Worm (Caenorhabditis elegans) whole organism, mixed stage, embryonic: Measurements from ENCODE around the gene T24E12.12.

Experiments used
- M03D4.4 ChIP-seq: sonication (generic microtip); optimal IDR thresholded peaks from 2 replicates; lab custom pipeline; 2017; ENCODE audit warnings: mild to moderate bottlenecking, missing genetic modification characterization, missing compliant biosample characterization
- bed-3 ChIP-seq: fragments of 200-800 bp; sonication (Bioruptor generic); optimal IDR thresholded peaks from 3 replicates; lab custom pipeline; 2018; ENCODE audit warnings: mild to moderate bottlenecking, missing genetic modification characterization, moderate library complexity, missing compliant biosample characterization
- blmp-1 ChIP-seq: fragments of 150-350 bp; optimal IDR thresholded peaks from 2 replicates; lab custom pipeline; 2014; ENCODE audit warnings: missing biosample characterization, missing genetic modification characterization
- ceh-83 ChIP-seq: fragments of 200-800 bp; sonication (Bioruptor generic); optimal IDR thresholded peaks from 2 replicates; lab custom pipeline; 2018; ENCODE audit warnings: mild to moderate bottlenecking, missing genetic modification characterization, missing compliant biosample characterization
- ces-1 ChIP-seq: fragments of 150-350 bp; optimal IDR thresholded peaks from 2 replicates; lab custom pipeline; 2014; ENCODE audit warnings: missing biosample characterization, missing genetic modification reagents, missing genetic modification characterization
- cnd-1 ChIP-seq: fragments of 200-800 bp; sonication (Bioruptor generic); optimal IDR thresholded peaks from 2 replicates; lab custom pipeline; 2018; ENCODE audit warnings: mild to moderate bottlenecking, missing genetic modification characterization, missing compliant biosample characterization
- drap-1 ChIP-seq: fragments of 200-800 bp; sonication (Bioruptor generic); optimal IDR thresholded peaks from 3 replicates; lab custom pipeline; 2018; ENCODE audit warnings: mild to moderate bottlenecking, missing genetic modification characterization, missing compliant biosample characterization
- elt-3 ChIP-seq: fragments of 150-350 bp; optimal IDR thresholded peaks from 2 replicates; lab custom pipeline; 2014; ENCODE audit warnings: missing biosample characterization, missing genetic modification characterization
- flh-1 ChIP-seq: fragments of 200-800 bp; sonication (Bioruptor generic); optimal IDR thresholded peaks from 2 replicates; lab custom pipeline; 2018; ENCODE audit warnings: mild to moderate bottlenecking, missing genetic modification characterization, moderate library complexity, missing compliant biosample characterization
- ham-2 ChIP-seq: fragments of 200-800 bp; sonication (Bioruptor generic); optimal IDR thresholded peaks from 2 replicates; lab custom pipeline; 2018; ENCODE audit warnings: mild to moderate bottlenecking, missing genetic modification characterization, missing compliant biosample characterization
- hlh-1 ChIP-seq: fragments of 150-350 bp; optimal IDR thresholded peaks from 2 replicates; lab custom pipeline; 2014; ENCODE audit warnings: missing biosample characterization, missing genetic modification reagents, missing genetic modification characterization
- lin-32 ChIP-seq: fragments of 200-800 bp; sonication (Bioruptor generic); optimal IDR thresholded peaks from 2 replicates; lab custom pipeline; 2018; ENCODE audit warnings: mild to moderate bottlenecking, missing genetic modification characterization, missing compliant biosample characterization
- lsy-2 ChIP-seq: fragments of 150-350 bp; optimal IDR thresholded peaks from 2 replicates; lab custom pipeline; 2014; ENCODE audit warnings: missing biosample characterization, missing genetic modification characterization
- mab-5 ChIP-seq: fragments of 150-350 bp; optimal IDR thresholded peaks from 2 replicates; lab custom pipeline; 2014; ENCODE audit warnings: missing biosample characterization, missing genetic modification characterization
- mep-1 ChIP-seq: fragments of 150-350 bp; optimal IDR thresholded peaks from 2 replicates; lab custom pipeline; 2017; ENCODE audit warnings: missing biosample characterization, missing genetic modification reagents, missing genetic modification characterization, inconsistent platforms
- nhr-28 ChIP-seq: fragments of 150-350 bp; optimal IDR thresholded peaks from 2 replicates; lab custom pipeline; 2014; ENCODE audit warnings: missing biosample characterization, missing genetic modification characterization
- pha-4 ChIP-seq: fragments of 150-350 bp; optimal IDR thresholded peaks from 2 replicates; lab custom pipeline; 2018; ENCODE audit warnings: missing biosample characterization, missing genetic modification reagents, missing genetic modification characterization
- sem-2 ChIP-seq: fragments of 200-800 bp; sonication (Bioruptor generic); optimal IDR thresholded peaks from 2 replicates; lab custom pipeline; 2018; ENCODE audit warnings: mild to moderate bottlenecking, missing genetic modification characterization, missing compliant biosample characterization
- tbx-8 ChIP-seq: fragments of 200-800 bp; sonication (Bioruptor generic); optimal IDR thresholded peaks from 2 replicates; lab custom pipeline; 2018; ENCODE audit warnings: mild to moderate bottlenecking, missing genetic modification characterization, moderate library complexity, missing compliant biosample characterization
- unc-120 ChIP-seq: sonication (generic microtip); optimal IDR thresholded peaks from 2 replicates; lab custom pipeline; 2017; ENCODE audit warnings: missing genetic modification characterization, missing compliant biosample characterization; ENCODE audit not compliant: poor library complexity, severe bottlenecking
- unc-39 ChIP-seq: fragments of 150-350 bp; optimal IDR thresholded peaks from 2 replicates; lab custom pipeline; 2014; ENCODE audit warnings: missing biosample characterization, missing genetic modification characterization
- unc-62 ChIP-seq: fragments of 150-350 bp; optimal IDR thresholded peaks from 2 replicates; lab custom pipeline; 2014; ENCODE audit warnings: missing biosample characterization, missing genetic modification reagents, missing genetic modification characterization
- zip-8 ChIP-seq: fragments of 150-350 bp; optimal IDR thresholded peaks from 2 replicates; lab custom pipeline; 2014; ENCODE audit warnings: missing biosample characterization, missing genetic modification characterization
- ztf-11 ChIP-seq: fragments of 150-350 bp; optimal IDR thresholded peaks from 2 replicates; lab custom pipeline; 2014; ENCODE audit warnings: missing biosample characterization, missing genetic modification characterization

T24E12.12 gene

ce11 chrII:3781238-3781637 is 22.1 kb downstream of the T24E12.12 start:
- TF ChIP-seq elt-3 (tag; lab: Kevin White, UChicago) (no peak), blmp-1 (tag; lab: Kevin White, UChicago) (no peak), lin-32 (no peak), pha-4 (no peak), nhr-28 (no peak), zip-8 (tag; lab: Kevin White, UChicago) (no peak), drap-1 (no peak), mab-5 (tag; lab: Kevin White, UChicago) (no peak), cnd-1 (tag; lab: Kevin White, UChicago) (no peak), unc-120 (tag; lab: Kevin White, UChicago) (no peak), tbx-8 (GFP tag; lab: Kevin White, UChicago) (no peak), ceh-83 (GFP tag; lab: Kevin White, UChicago) (no peak), sem-2 (GFP tag; lab: Kevin White, UChicago) (no peak), M03D4.4 (no peak), mep-1 (tag; lab: Kevin White, UChicago) (no peak)

DNA sequence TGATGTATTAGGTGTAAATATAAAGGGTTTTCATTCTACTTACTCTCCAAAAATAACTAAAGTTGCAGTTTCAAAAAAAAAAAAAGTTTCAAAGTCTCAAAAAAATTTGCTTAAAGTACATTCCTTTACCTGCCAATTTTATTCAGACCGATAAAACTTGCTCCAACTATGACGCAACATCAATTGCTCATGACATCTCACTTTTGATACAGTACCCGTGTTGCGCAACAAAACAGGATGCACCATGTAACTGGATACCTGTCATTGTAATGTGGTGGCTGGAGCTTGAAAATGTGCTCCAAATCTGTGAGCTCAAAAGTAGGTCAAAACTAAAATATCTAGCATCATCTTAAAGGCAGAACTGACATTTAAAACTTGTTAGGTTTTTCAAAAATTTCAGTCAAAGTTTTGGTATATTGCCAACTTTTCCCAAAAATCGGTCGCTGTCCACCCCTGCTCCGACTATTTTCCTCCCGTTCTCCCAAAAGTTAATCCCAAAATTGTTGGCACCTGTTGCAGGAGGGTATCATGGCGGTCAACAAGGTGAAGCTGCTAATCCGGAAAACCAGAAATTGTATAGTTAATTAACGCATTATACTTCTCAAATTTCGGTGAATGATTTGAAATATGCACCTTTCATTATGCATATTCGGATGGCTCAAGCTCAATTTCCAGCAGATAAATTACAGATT is 23.4 kb downstream of the T24E12.12 start, which contains the start of gene T24E12.2:
Gene T24E12.2 (plus strand): TSS at position 642 of the 692 bp plus-strand sequence.
- TF ChIP-seq bed-3 (GFP tag; lab: Kevin White, UChicago) (no peak), zip-8 (tag; lab: Kevin White, UChicago) (peak; percentile 99)
- TF ChIP-seq, all 35 proteins: peak for 1

DNA sequence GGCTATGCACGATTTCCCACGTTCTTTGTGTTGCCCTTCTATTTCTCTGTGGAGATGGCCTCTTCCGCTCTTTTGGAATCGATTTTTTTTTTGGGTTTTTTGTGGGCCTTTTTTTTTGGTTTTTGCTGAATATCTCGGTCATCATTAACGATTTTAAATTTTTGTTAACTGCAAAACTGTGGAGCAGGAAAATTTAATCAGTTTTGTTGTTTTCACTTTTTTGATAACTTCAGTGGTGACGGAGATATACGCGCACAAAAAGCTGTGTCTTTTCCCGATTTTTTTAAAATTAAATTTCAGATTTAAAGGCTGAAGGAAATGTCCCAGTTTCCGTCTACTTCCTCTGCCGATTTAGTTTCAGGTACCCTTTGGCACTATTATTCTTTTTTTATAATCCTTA is 26.2 kb downstream of the T24E12.12 start, which contains the start of gene T24E12.1:
Gene T24E12.1 (plus strand): TSS at position 301 of the 400 bp plus-strand sequence.
- TF ChIP-seq zip-8 (tag; lab: Kevin White, UChicago) (no peak), pha-4 (no peak), unc-120 (tag; lab: Kevin White, UChicago) (no peak)
- TF ChIP-seq, all 35 proteins: peak for 0

ce11 chrII:3785756-3786155 is 26.7 kb downstream of the T24E12.12 start:
- no peak for TF ChIP-seq elt-3 (tag; lab: Kevin White, UChicago)

- TF ChIP-seq M03D4.4 (no peak), ces-1 (GFP tag; lab: Kevin White, UChicago) (no peak), blmp-1 (tag; lab: Kevin White, UChicago) (no peak), hlh-1 (tag; lab: Kevin White, UChicago) (no peak), mep-1 (tag; lab: Kevin White, UChicago) (no peak), lsy-2 (tag; lab: Kevin White, UChicago) (no peak), zip-8 (tag; lab: Kevin White, UChicago) (no peak), nhr-28 (no peak), ceh-83 (GFP tag; lab: Kevin White, UChicago) (no peak)
Observed at ce11 chrII:3786538-3786937, 27.4 kb downstream of the T24E12.12 start.

- TF ChIP-seq lin-32 (no peak), ham-2 (GFP tag; lab: Kevin White, UChicago) (no peak), flh-1 (GFP tag; lab: Kevin White, UChicago) (no peak), ztf-11 (tag; lab: Kevin White, UChicago) (no peak), zip-8 (tag; lab: Kevin White, UChicago) (no peak), unc-39 (tag; lab: Kevin White, UChicago) (no peak), unc-120 (tag; lab: Kevin White, UChicago) (no peak), ces-1 (GFP tag; lab: Kevin White, UChicago) (no peak), drap-1 (no peak)
Observed at ce11 chrII:3787151-3787550, 28.1 kb downstream of the T24E12.12 start, which contains the start of gene T24E12.13. Gene T24E12.13 (plus strand): TSS chrII:3787451.

DNA sequence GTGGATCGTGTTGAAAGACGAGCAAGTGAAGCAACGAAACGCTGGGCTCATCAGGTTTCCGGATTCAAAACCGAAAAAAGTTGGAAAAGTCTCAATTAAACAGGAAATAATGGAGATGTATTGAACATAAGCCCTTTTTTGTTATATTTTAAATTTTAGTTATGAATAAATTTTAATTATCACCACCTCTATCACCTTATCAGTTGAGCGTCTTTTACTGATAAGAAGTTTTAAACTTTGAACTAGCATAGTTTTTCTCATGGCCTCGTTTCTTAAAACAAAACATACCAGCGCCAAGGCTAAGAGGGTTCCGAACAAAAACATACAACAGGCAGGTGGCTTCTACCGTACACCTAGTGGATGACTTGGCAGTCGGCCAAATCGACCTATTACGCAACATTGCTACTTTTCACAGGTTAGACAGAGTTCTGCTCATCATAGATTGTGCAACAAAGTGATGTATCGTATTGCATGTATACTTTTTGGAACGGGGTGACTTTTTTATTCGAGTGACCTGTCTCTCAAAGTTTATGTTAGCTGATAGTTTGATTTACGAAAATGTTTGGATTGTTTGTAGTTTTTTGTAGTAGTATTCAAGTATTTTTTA is 29.4 kb downstream of the T24E12.12 start:
- TF ChIP-seq zip-8 (tag; lab: Kevin White, UChicago): peak; percentile 91
- no peak for TF ChIP-seq unc-62 (GFP tag; lab: Kevin White, UChicago)
